Worm (Caenorhabditis elegans): Measurements from ENCODE around the gene pph-1.

DNA sequence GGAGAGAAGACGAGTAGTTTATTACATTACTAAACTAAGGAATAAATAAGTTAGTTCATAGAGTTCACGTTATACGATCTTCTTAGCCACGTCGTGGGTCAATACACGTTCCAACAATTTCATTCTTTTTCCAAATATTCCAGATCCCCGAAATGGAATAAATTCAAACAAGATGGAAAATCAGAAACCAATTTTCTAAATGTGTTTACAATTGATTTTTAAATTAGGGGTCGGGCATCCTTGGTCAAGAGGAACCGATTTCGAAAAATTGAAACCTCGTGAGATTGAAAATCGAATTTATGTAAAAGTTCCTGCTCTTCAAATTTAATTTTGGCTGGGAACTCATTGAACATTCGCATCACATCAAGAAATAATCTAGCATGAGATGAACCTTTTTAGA, 17.6 kb upstream of the pph-1 start:
- TF ChIP-seq klf-2 (GFP tag; conservative IDR thresholded peaks at IDR 0.05) = no peak
- no peak for TF ChIP-seq flt-1 (GFP tag; IDR thresholded peaks at IDR 0.05)
- no peak for TF ChIP-seq ref-1 (GFP tag; conservative IDR thresholded peaks at IDR 0.05)
- no peak for TF ChIP-seq cog-1 (tag; optimal IDR thresholded peaks at IDR 0.05)
- no peak for TF ChIP-seq ztf-23 (GFP tag; IDR thresholded peaks at IDR 0.05)
- no peak for TF ChIP-seq med-1 (GFP tag; optimal IDR thresholded peaks at IDR 0.05; ENCODE audit: insufficient read depth)
- TF ChIP-seq ztf-29 (GFP tag; IDR thresholded peaks at IDR 0.05) = no peak

Data from whole organism, midembryonic.